Comparison of ENCODE assay signal across 4 fruit fly cellular contexts in genomic region chr2L:5224724-5225319, dm6.
TF ChIP-seq lines count a peak whose summit lies in the region.

No protein-coding gene starts in this region.

- no peak for TF ChIP-seq CTCF in whole organism, embryonic (GFP tag; optimal IDR thresholded peaks at IDR 0.05; lab: Kevin White, UChicago)

TF ChIP-seq in whole organism, adult, 20 proteins besides CTCF, POLR2A, EP300 and RAD21:
- TF ChIP-seq Mnt (GFP tag; optimal IDR thresholded peaks at IDR 0.05; lab: Kevin White, UChicago) = no peak
- TF ChIP-seq CG12768 (GFP tag; optimal IDR thresholded peaks at IDR 0.05; lab: Kevin White, UChicago) = no peak
- no peak for TF ChIP-seq ovo (GFP tag; optimal IDR thresholded peaks at IDR 0.05; lab: Kevin White, UChicago)
- TF ChIP-seq CG33017 (tag; optimal IDR thresholded peaks at IDR 0.05; lab: Kevin White, UChicago) = peak; percentile 19
- no peak for TF ChIP-seq tj (GFP tag; optimal IDR thresholded peaks at IDR 0.05; lab: Kevin White, UChicago)
- peak; percentile 89 for TF ChIP-seq kay (GFP tag; lab: Kevin White, UChicago; ENCODE audit: borderline replicate concordance)
- TF ChIP-seq Hr96 (GFP tag; optimal IDR thresholded peaks at IDR 0.05; lab: Kevin White, UChicago) = no peak
- TF ChIP-seq cnc (optimal IDR thresholded peaks at IDR 0.05; lab: Kevin White, UChicago) = no peak
- no peak for TF ChIP-seq CG1620 (GFP tag; optimal IDR thresholded peaks at IDR 0.05; lab: Kevin White, UChicago)
- no peak for TF ChIP-seq toe (GFP tag; optimal IDR thresholded peaks at IDR 0.05; lab: Kevin White, UChicago)
- TF ChIP-seq CG7045 (GFP tag; optimal IDR thresholded peaks at IDR 0.05; lab: Kevin White, UChicago) = peak; percentile 18

TF ChIP-seq in whole organism, embryonic, 481 proteins besides CTCF, POLR2A, EP300 and RAD21 (continues in another document):
- TF ChIP-seq prd (optimal IDR thresholded peaks at IDR 0.05; lab: Kevin White, UChicago) = no peak
- TF ChIP-seq prd (GFP tag; IDR thresholded peaks at IDR 0.05; lab: Robert Waterston, UW) = 0 out of 3 replicates have a peak, but pooled peaks have one; percentile 35
- TF ChIP-seq ttk (GFP tag; IDR thresholded peaks at IDR 0.05; lab: Robert Waterston, UW) = 0 out of 2 replicates have a peak, but pooled peaks have one; percentile 13
- peak; percentile 15 for TF ChIP-seq CG34376 (GFP tag; optimal IDR thresholded peaks at IDR 0.05; lab: Kevin White, UChicago)
- peak; percentile 5 for TF ChIP-seq Hmr (GFP tag; optimal IDR thresholded peaks at IDR 0.05; lab: Kevin White, UChicago)
- peak; percentile 78 for TF ChIP-seq CG8388 (GFP tag; optimal IDR thresholded peaks at IDR 0.05; lab: Kevin White, UChicago)
- TF ChIP-seq Mrtf (GFP tag; IDR thresholded peaks at IDR 0.05; lab: Robert Waterston, UW) = 0 out of 3 replicates have a peak, but pooled peaks have one; percentile 37
- TF ChIP-seq Med (GFP tag; lab: Kevin White, UChicago) = peak; percentile 75
- TF ChIP-seq Deaf1 (tag; optimal IDR thresholded peaks at IDR 0.05; lab: Kevin White, UChicago) = no peak
- peak; percentile 16 for TF ChIP-seq CG15514 (GFP tag; optimal IDR thresholded peaks at IDR 0.05; lab: Kevin White, UChicago)
- peak; percentile 38 for TF ChIP-seq sug (tag; optimal IDR thresholded peaks at IDR 0.05; lab: Kevin White, UChicago)
- peak; percentile 18 for TF ChIP-seq CG10274 (GFP tag; optimal IDR thresholded peaks at IDR 0.05; lab: Kevin White, UChicago)
- peak; percentile 11 for TF ChIP-seq CG7839 (tag; optimal IDR thresholded peaks at IDR 0.05; lab: Kevin White, UChicago)
- 0 out of 2 replicates have a peak, but pooled peaks have one; percentile 13 for TF ChIP-seq ham (GFP tag; IDR thresholded peaks at IDR 0.05; lab: Robert Waterston, UW)
- TF ChIP-seq exex (tag; optimal IDR thresholded peaks at IDR 0.05; lab: Kevin White, UChicago) = peak; percentile 95
- TF ChIP-seq CG14441 (GFP tag; IDR thresholded peaks at IDR 0.05; lab: Robert Waterston, UW) = 0 out of 2 replicates have a peak, but pooled peaks have one; percentile 19
- TF ChIP-seq Meics (GFP tag; optimal IDR thresholded peaks at IDR 0.05; lab: Kevin White, UChicago) = peak; percentile 34
- TF ChIP-seq crol (GFP tag; IDR thresholded peaks at IDR 0.05; lab: Robert Waterston, UW) = no peak
- 0 out of 3 replicates have a peak, but pooled peaks have one; percentile 24 for TF ChIP-seq zfh1 (GFP tag; IDR thresholded peaks at IDR 0.05; lab: Robert Waterston, UW)
- TF ChIP-seq sd (tag; optimal IDR thresholded peaks at IDR 0.05; lab: Kevin White, UChicago) = peak; percentile 43
- TF ChIP-seq Vsx1 (GFP tag; optimal IDR thresholded peaks at IDR 0.05; lab: Kevin White, UChicago) = no peak
- TF ChIP-seq CG9215 (GFP tag; IDR thresholded peaks at IDR 0.05; lab: Robert Waterston, UW) = no peak
- TF ChIP-seq HLH3B (GFP tag; IDR thresholded peaks at IDR 0.05; lab: Robert Waterston, UW) = 0 out of 2 replicates have a peak, but pooled peaks have one; percentile 35
- TF ChIP-seq CG8359 (GFP tag; optimal IDR thresholded peaks at IDR 0.05; lab: Kevin White, UChicago; ENCODE audit: borderline replicate concordance) = peak; percentile 25
- TF ChIP-seq gsb-n (tag; optimal IDR thresholded peaks at IDR 0.05; lab: Kevin White, UChicago) = no peak

TF ChIP-seq in whole organism, prepupa, 60 proteins besides CTCF, POLR2A, EP300 and RAD21:
- no peak for TF ChIP-seq Sox14 (GFP tag; optimal IDR thresholded peaks at IDR 0.05; lab: Kevin White, UChicago)
- TF ChIP-seq eg (GFP tag; IDR thresholded peaks at IDR 0.05; lab: Robert Waterston, UW) = 0 out of 3 replicates have a peak, but pooled peaks have one; percentile 18
- TF ChIP-seq CG11294 (GFP tag; IDR thresholded peaks at IDR 0.05; lab: Robert Waterston, UW) = 0 out of 2 replicates have a peak, but pooled peaks have one; percentile 19

TF ChIP-seq in whole organism, pupa, 21 proteins besides CTCF, POLR2A, EP300 and RAD21:
- TF ChIP-seq Ets98B (GFP tag; IDR thresholded peaks at IDR 0.05; lab: Robert Waterston, UW) = no peak
- no peak for TF ChIP-seq CG8301 (tag; optimal IDR thresholded peaks at IDR 0.05; lab: Kevin White, UChicago)
- TF ChIP-seq CG4496 (GFP tag; IDR thresholded peaks at IDR 0.05; lab: Robert Waterston, UW) = peak; percentile 41; the same call in 2 of the 3 replicates
- TF ChIP-seq Snoo (tag; optimal IDR thresholded peaks at IDR 0.05; lab: Kevin White, UChicago) = no peak
